Worm (Caenorhabditis elegans) whole organism, L2 larva: ENCODE measurements around the gene lgc-49.

Source experiments
- C34F6.9 ChIP-seq: fragments of 150-350 bp; optimal IDR thresholded peaks from 2 replicates; lab custom pipeline; 2014; ENCODE audit warnings: missing biosample characterization, missing genetic modification characterization
- F13H6.1 ChIP-seq: sonication (generic microtip); optimal IDR thresholded peaks from 2 replicates; lab custom pipeline; 2016; ENCODE audit warnings: missing genetic modification characterization, missing compliant biosample characterization
- R02D3.7 ChIP-seq: fragments of 150-350 bp; optimal IDR thresholded peaks from 2 replicates; lab custom pipeline; 2014; ENCODE audit warnings: missing biosample characterization, missing genetic modification characterization
- ZK546.5 ChIP-seq: sonication (generic microtip); optimal IDR thresholded peaks from 2 replicates; lab custom pipeline; 2017; ENCODE audit warnings: missing biosample characterization, missing genetic modification characterization
- alr-1 ChIP-seq: fragments of 150-350 bp; optimal IDR thresholded peaks from 2 replicates; lab custom pipeline; 2014; ENCODE audit warnings: missing biosample characterization, missing genetic modification characterization
- aly-2 ChIP-seq: fragments of 150-350 bp; optimal IDR thresholded peaks from 2 replicates; lab custom pipeline; 2014; ENCODE audit warnings: missing biosample characterization, missing genetic modification characterization
- ama-1 ChIP-seq: fragments of 150-350 bp; optimal IDR thresholded peaks from 2 replicates; lab custom pipeline; 2018; ENCODE audit warnings: inconsistent platforms
- blmp-1 ChIP-seq: sonication (generic microtip); optimal IDR thresholded peaks from 2 replicates; lab custom pipeline; 2017; ENCODE audit warnings: missing genetic modification characterization, mild to moderate bottlenecking, missing compliant biosample characterization, antibody characterized with exemption, moderate library complexity; ENCODE audit not compliant: insufficient read depth
- ceh-16 ChIP-seq: fragments of 150-350 bp; optimal IDR thresholded peaks from 2 replicates; lab custom pipeline; 2014; ENCODE audit warnings: missing biosample characterization, missing genetic modification characterization
- crh-2 ChIP-seq: sonication (generic microtip); optimal IDR thresholded peaks from 2 replicates; lab custom pipeline; 2017; ENCODE audit warnings: missing biosample characterization, missing genetic modification characterization
- egl-27 ChIP-seq: sonication (generic microtip); optimal IDR thresholded peaks from 3 replicates; lab custom pipeline; 2017; ENCODE audit warnings: missing biosample characterization, missing genetic modification reagents, missing genetic modification characterization
- elt-1 ChIP-seq: fragments of 150-350 bp; optimal IDR thresholded peaks from 2 replicates; lab custom pipeline; 2014; ENCODE audit warnings: missing biosample characterization, missing genetic modification characterization
- elt-3 ChIP-seq: sonication (generic microtip); optimal IDR thresholded peaks from 2 replicates; lab custom pipeline; 2017; ENCODE audit warnings: missing biosample characterization, missing genetic modification characterization
- fos-1 ChIP-seq: fragments of 150-350 bp; optimal IDR thresholded peaks from 2 replicates; lab custom pipeline; 2014; ENCODE audit warnings: missing biosample characterization, missing genetic modification characterization
- gmeb-1 ChIP-seq: fragments of 150-350 bp; optimal IDR thresholded peaks from 2 replicates; lab custom pipeline; 2014; ENCODE audit warnings: missing biosample characterization, missing genetic modification characterization
- lin-11 ChIP-seq: fragments of 150-350 bp; sonication (generic microtip); optimal IDR thresholded peaks from 2 replicates; lab custom pipeline; 2014; ENCODE audit warnings: missing biosample characterization, missing genetic modification characterization, inconsistent platforms, mixed read lengths
- lsy-2 ChIP-seq, 2 experiments: fragments of 150-350 bp in 1 of 2; sonication (generic microtip) in 1 of 2; optimal IDR thresholded peaks; 2 replicates each; lab custom pipeline; 2014 to 2017; ENCODE audit warnings: missing biosample characterization in 2 of 2, missing genetic modification characterization in 2 of 2
- mab-5 ChIP-seq: fragments of 150-350 bp; optimal IDR thresholded peaks from 2 replicates; lab custom pipeline; 2014; ENCODE audit warnings: missing biosample characterization, missing genetic modification characterization
- mbf-1 ChIP-seq: sonication (generic microtip); optimal IDR thresholded peaks from 2 replicates; lab custom pipeline; 2017; ENCODE audit warnings: missing biosample characterization, missing genetic modification characterization
- mdl-1 ChIP-seq, 2 experiments: fragments of 150-350 bp in 1 of 2; sonication (generic microtip) in 1 of 2; optimal IDR thresholded peaks; 2 replicates each; lab custom pipeline; 2017; ENCODE audit warnings: missing biosample characterization in 2 of 2, missing genetic modification characterization in 2 of 2
- nhr-10 ChIP-seq: sonication (generic microtip); optimal IDR thresholded peaks from 2 replicates; lab custom pipeline; 2017; ENCODE audit warnings: missing biosample characterization, missing genetic modification characterization
- nhr-11 ChIP-seq: fragments of 150-350 bp; optimal IDR thresholded peaks from 2 replicates; lab custom pipeline; 2014; ENCODE audit warnings: missing biosample characterization, missing genetic modification characterization
- nhr-12 ChIP-seq: fragments of 150-350 bp; optimal IDR thresholded peaks from 2 replicates; lab custom pipeline; 2014; ENCODE audit warnings: missing biosample characterization, missing genetic modification characterization
- nhr-129 ChIP-seq: fragments of 150-350 bp; optimal IDR thresholded peaks from 2 replicates; lab custom pipeline; 2014; ENCODE audit warnings: missing biosample characterization, missing genetic modification characterization
- nhr-237 ChIP-seq: fragments of 150-350 bp; optimal IDR thresholded peaks from 2 replicates; lab custom pipeline; 2014; ENCODE audit warnings: missing biosample characterization, missing genetic modification characterization
- nhr-25 ChIP-seq: fragments of 150-350 bp; sonication (generic microtip); optimal IDR thresholded peaks from 3 replicates; lab custom pipeline; 2014; ENCODE audit warnings: missing biosample characterization, missing genetic modification characterization
- nhr-6 ChIP-seq: fragments of 150-350 bp; optimal IDR thresholded peaks from 2 replicates; lab custom pipeline; 2014; ENCODE audit warnings: missing biosample characterization, missing genetic modification characterization
- nhr-77 ChIP-seq: fragments of 150-350 bp; optimal IDR thresholded peaks from 2 replicates; lab custom pipeline; 2014; ENCODE audit warnings: missing biosample characterization, missing genetic modification characterization
- peb-1 ChIP-seq: fragments of 150-350 bp; optimal IDR thresholded peaks from 2 replicates; lab custom pipeline; 2014; ENCODE audit warnings: missing biosample characterization, missing genetic modification characterization
- sem-4 ChIP-seq: fragments of 150-350 bp; optimal IDR thresholded peaks from 2 replicates; lab custom pipeline; 2014; ENCODE audit warnings: missing biosample characterization, missing genetic modification reagents, missing genetic modification characterization
- skn-1 ChIP-seq: sonication (generic microtip); optimal IDR thresholded peaks from 2 replicates; lab custom pipeline; 2017; ENCODE audit warnings: missing biosample characterization, missing genetic modification characterization
- sma-3 ChIP-seq: sonication (generic microtip); optimal IDR thresholded peaks from 2 replicates; lab custom pipeline; 2016; ENCODE audit warnings: missing genetic modification reagents, missing genetic modification characterization, missing compliant biosample characterization
- sma-9 ChIP-seq, 2 experiments: fragments of 150-350 bp in 1 of 2; sonication (generic microtip) in 1 of 2; optimal IDR thresholded peaks; 2 replicates each; lab custom pipeline; 2014 to 2016; ENCODE audit warnings: missing genetic modification characterization in 2 of 2, mild to moderate bottlenecking in 1 of 2, missing biosample characterization in 1 of 2, missing compliant biosample characterization in 1 of 2, missing genetic modification reagents in 1 of 2, moderate library complexity in 1 of 2
- snpc-4 ChIP-seq: fragments of 150-350 bp; optimal IDR thresholded peaks from 2 replicates; lab custom pipeline; 2014; ENCODE audit warnings: missing biosample characterization, missing genetic modification characterization
- unc-39 ChIP-seq: fragments of 150-350 bp; optimal IDR thresholded peaks from 2 replicates; lab custom pipeline; 2014; ENCODE audit warnings: missing biosample characterization, missing genetic modification characterization
- unc-55 ChIP-seq: fragments of 150-350 bp; sonication (generic microtip); optimal IDR thresholded peaks from 3 replicates; lab custom pipeline; 2014; ENCODE audit warnings: missing biosample characterization, missing genetic modification reagents, missing genetic modification characterization
- unc-62 ChIP-seq: fragments of 150-350 bp; optimal IDR thresholded peaks from 2 replicates; lab custom pipeline; 2014; ENCODE audit warnings: missing biosample characterization, missing genetic modification reagents, missing genetic modification characterization
- zag-1 ChIP-seq: fragments of 150-350 bp; optimal IDR thresholded peaks from 2 replicates; lab custom pipeline; 2014; ENCODE audit warnings: missing biosample characterization, missing genetic modification characterization
- ztf-1 ChIP-seq: fragments of 200-800 bp; sonication (Bioruptor generic); conservative IDR thresholded peaks from 2 replicates; pipeline ENCODE4 v1.3.6; 2022; ENCODE audit warnings: missing genetic modification characterization, missing compliant biosample characterization
- ztf-11 ChIP-seq: sonication (generic microtip); optimal IDR thresholded peaks from 2 replicates; lab custom pipeline; 2017; ENCODE audit warnings: missing biosample characterization, missing genetic modification characterization
- ztf-4 ChIP-seq: fragments of 150-350 bp; optimal IDR thresholded peaks from 2 replicates; lab custom pipeline; 2014; ENCODE audit warnings: missing biosample characterization, missing genetic modification characterization

lgc-49 gene

ce11 chrV:11196631-11197258 is 5.7 kb downstream of the lgc-49 start:
- no peak for TF ChIP-seq aly-2 (tag; lab: Kevin White, UChicago)
- TF ChIP-seq F13H6.1 (tag; lab: Kevin White, UChicago): peak; percentile 30
- no peak for TF ChIP-seq egl-27 (tag; lab: Kevin White, UChicago)
- TF ChIP-seq unc-39: no peak
- no peak for TF ChIP-seq R02D3.7
- no peak for TF ChIP-seq mdl-1 (tag; optimal IDR thresholded peaks at IDR 0.05; lab: Kevin White, UChicago)
- peak; percentile 31 for TF ChIP-seq nhr-129
- TF ChIP-seq elt-3 (tag; lab: Kevin White, UChicago): no peak
- TF ChIP-seq nhr-10: no peak
- TF ChIP-seq skn-1 (tag; lab: Kevin White, UChicago): no peak
- no peak for TF ChIP-seq elt-1 (tag; lab: Kevin White, UChicago)
- peak; percentile 8 for TF ChIP-seq blmp-1
- TF ChIP-seq lsy-2 (tag; optimal IDR thresholded peaks at IDR 0.05; lab: Kevin White, UChicago): no peak
- TF ChIP-seq unc-55 (GFP tag; lab: Kevin White, UChicago): no peak
- TF ChIP-seq alr-1 (tag; lab: Kevin White, UChicago): no peak
- no peak for TF ChIP-seq lin-11
- TF ChIP-seq fos-1: peak; percentile 5
- TF ChIP-seq nhr-25 (tag; lab: Kevin White, UChicago): peak; percentile 72
- TF ChIP-seq zag-1 (tag; lab: Kevin White, UChicago): no peak
- TF ChIP-seq sem-4 (tag; lab: Kevin White, UChicago): peak; percentile 41
- no peak for TF ChIP-seq snpc-4 (tag; lab: Kevin White, UChicago)
- peak; percentile 45 for TF ChIP-seq crh-2
- TF ChIP-seq ama-1 (lab: Kevin White, UChicago): no peak
- TF ChIP-seq mab-5: no peak
- TF ChIP-seq ztf-4 (tag; lab: Kevin White, UChicago): no peak
- TF ChIP-seq ZK546.5 (tag; lab: Kevin White, UChicago): no peak
- peak; percentile 46 for TF ChIP-seq ceh-16 (tag; lab: Kevin White, UChicago)
- no peak for TF ChIP-seq gmeb-1 (tag; lab: Kevin White, UChicago)
- peak; percentile 31 for TF ChIP-seq nhr-6 (tag; lab: Kevin White, UChicago)
- TF ChIP-seq mbf-1 (tag; lab: Kevin White, UChicago): no peak
- peak; percentile 49 for TF ChIP-seq sma-9 (GFP tag; optimal IDR thresholded peaks at IDR 0.05; lab: Kevin White, UChicago)
- TF ChIP-seq sma-9 (tag; optimal IDR thresholded peaks at IDR 0.05; lab: Kevin White, UChicago): no peak
- TF ChIP-seq nhr-11 (tag; lab: Kevin White, UChicago): no peak
- no peak for TF ChIP-seq nhr-77
- TF ChIP-seq nhr-237 (tag; lab: Kevin White, UChicago): no peak
- no peak for TF ChIP-seq ztf-1
- TF ChIP-seq sma-3: no peak

DNA sequence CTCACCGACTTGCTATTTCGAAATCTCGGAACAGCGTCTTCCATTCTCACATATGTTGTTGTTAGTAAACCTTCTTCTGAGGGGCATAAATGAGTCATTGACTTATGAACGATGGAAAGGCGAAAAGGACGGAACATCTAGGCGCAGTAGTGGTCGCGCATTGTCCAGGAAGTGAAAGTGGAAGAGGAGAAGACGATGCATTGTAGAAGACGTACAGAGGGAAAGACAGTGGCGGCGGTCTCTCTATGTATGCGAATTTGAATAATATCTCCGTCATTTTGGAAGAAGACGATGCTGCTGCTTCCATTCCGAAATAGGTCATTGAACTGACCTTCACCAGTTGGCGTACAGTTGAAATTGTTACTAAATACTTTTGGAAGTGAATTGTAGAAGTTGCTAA is 7.0 kb downstream of the lgc-49 start:
- TF ChIP-seq unc-39: no peak
- no peak for TF ChIP-seq ama-1 (lab: Kevin White, UChicago)
- TF ChIP-seq elt-1 (tag; lab: Kevin White, UChicago): no peak
- no peak for TF ChIP-seq sma-3
- peak; percentile 67 for TF ChIP-seq blmp-1
- TF ChIP-seq elt-3 (tag; lab: Kevin White, UChicago): no peak
- TF ChIP-seq nhr-12 (tag; lab: Kevin White, UChicago): no peak
- no peak for TF ChIP-seq C34F6.9 (tag; lab: Kevin White, UChicago)
- no peak for TF ChIP-seq ztf-1
- TF ChIP-seq crh-2: no peak
- no peak for TF ChIP-seq egl-27 (tag; lab: Kevin White, UChicago)
- peak; percentile 53 for TF ChIP-seq ceh-16 (tag; lab: Kevin White, UChicago)
- TF ChIP-seq mbf-1 (tag; lab: Kevin White, UChicago): no peak
- TF ChIP-seq nhr-6 (tag; lab: Kevin White, UChicago): no peak
- TF ChIP-seq nhr-25 (tag; lab: Kevin White, UChicago): no peak
- no peak for TF ChIP-seq nhr-237 (tag; lab: Kevin White, UChicago)

DNA sequence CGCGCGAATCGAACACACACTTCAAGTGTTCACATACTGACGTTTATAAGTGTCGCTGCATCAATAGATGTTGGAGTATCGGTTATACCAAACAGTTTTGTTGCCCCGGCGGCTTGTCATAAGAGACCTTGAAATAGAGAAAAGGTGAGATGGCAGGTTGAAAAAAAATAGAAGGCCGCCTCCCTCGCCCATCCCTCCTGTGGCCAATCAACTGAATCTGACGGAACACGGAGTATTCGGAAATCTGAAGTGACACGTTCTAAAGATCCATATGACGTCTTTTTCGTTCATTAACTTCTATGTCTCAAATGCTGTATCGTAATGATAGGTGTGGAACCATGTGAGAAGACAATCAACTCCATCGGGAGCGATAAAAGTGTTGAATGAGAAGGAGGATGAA is 8.4 kb downstream of the lgc-49 start:
- TF ChIP-seq ceh-16 (tag; lab: Kevin White, UChicago) (no peak), nhr-77 (no peak), sma-9 (GFP tag; optimal IDR thresholded peaks at IDR 0.05; lab: Kevin White, UChicago) (no peak), sma-9 (tag; optimal IDR thresholded peaks at IDR 0.05; lab: Kevin White, UChicago) (no peak), F13H6.1 (tag; lab: Kevin White, UChicago) (no peak), sem-4 (tag; lab: Kevin White, UChicago) (no peak), unc-62 (GFP tag; lab: Kevin White, UChicago) (no peak), nhr-10 (no peak), ztf-1 (no peak), alr-1 (tag; lab: Kevin White, UChicago) (no peak), nhr-6 (tag; lab: Kevin White, UChicago) (no peak), nhr-12 (tag; lab: Kevin White, UChicago) (no peak), ztf-11 (tag; lab: Kevin White, UChicago) (no peak), peb-1 (tag; lab: Kevin White, UChicago) (no peak), snpc-4 (tag; lab: Kevin White, UChicago) (no peak), nhr-237 (tag; lab: Kevin White, UChicago) (no peak), C34F6.9 (tag; lab: Kevin White, UChicago) (no peak), R02D3.7 (no peak), elt-1 (tag; lab: Kevin White, UChicago) (no peak)
